Worm (Caenorhabditis elegans) whole organism, mixed stage, embryonic: ENCODE results near the gene F45G2.8.

Experiments used
- bed-3 ChIP-seq: fragments of 200-800 bp; sonication (Bioruptor generic); optimal IDR thresholded peaks from 3 replicates; lab custom pipeline; 2018; ENCODE audit warnings: mild to moderate bottlenecking, missing genetic modification characterization, moderate library complexity, missing compliant biosample characterization
- blmp-1 ChIP-seq: fragments of 150-350 bp; optimal IDR thresholded peaks from 2 replicates; lab custom pipeline; 2014; ENCODE audit warnings: missing biosample characterization, missing genetic modification characterization
- ces-1 ChIP-seq: fragments of 150-350 bp; optimal IDR thresholded peaks from 2 replicates; lab custom pipeline; 2014; ENCODE audit warnings: missing biosample characterization, missing genetic modification reagents, missing genetic modification characterization
- cnd-1 ChIP-seq: fragments of 200-800 bp; sonication (Bioruptor generic); optimal IDR thresholded peaks from 2 replicates; lab custom pipeline; 2018; ENCODE audit warnings: mild to moderate bottlenecking, missing genetic modification characterization, missing compliant biosample characterization
- elt-1 ChIP-seq: sonication (generic microtip); optimal IDR thresholded peaks from 2 replicates; lab custom pipeline; 2017; ENCODE audit warnings: missing genetic modification characterization, mild to moderate bottlenecking, missing compliant biosample characterization, antibody characterized with exemption, moderate library complexity, borderline replicate concordance; ENCODE audit not compliant: insufficient read depth
- mab-5 ChIP-seq: fragments of 150-350 bp; optimal IDR thresholded peaks from 2 replicates; lab custom pipeline; 2014; ENCODE audit warnings: missing biosample characterization, missing genetic modification characterization
- mep-1 ChIP-seq: fragments of 150-350 bp; optimal IDR thresholded peaks from 2 replicates; lab custom pipeline; 2017; ENCODE audit warnings: missing biosample characterization, missing genetic modification reagents, missing genetic modification characterization, inconsistent platforms
- unc-62 ChIP-seq: fragments of 150-350 bp; optimal IDR thresholded peaks from 2 replicates; lab custom pipeline; 2014; ENCODE audit warnings: missing biosample characterization, missing genetic modification reagents, missing genetic modification characterization
- ztf-11 ChIP-seq: fragments of 150-350 bp; optimal IDR thresholded peaks from 2 replicates; lab custom pipeline; 2014; ENCODE audit warnings: missing biosample characterization, missing genetic modification characterization

DNA sequence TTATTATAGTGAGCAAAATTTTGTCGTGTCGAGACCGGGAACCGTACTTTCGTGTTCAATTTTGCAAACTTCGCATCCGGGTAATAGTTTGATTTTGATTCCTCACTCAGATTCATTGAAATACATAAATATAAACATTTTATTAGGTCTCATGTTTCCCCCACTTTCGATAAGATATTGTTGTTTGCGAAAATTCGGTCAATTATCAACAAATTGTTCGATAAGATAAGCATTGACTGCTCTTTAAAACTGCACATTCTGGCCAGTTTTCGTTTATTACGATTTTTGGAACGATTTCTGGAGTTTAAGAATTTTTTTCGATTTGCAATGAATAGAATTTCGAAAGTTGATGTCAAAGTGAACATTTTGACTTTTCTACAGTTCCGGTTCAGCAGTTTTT lies 46.8 kb downstream of the F45G2.8 start:
- TF ChIP-seq unc-62 (GFP tag; lab: Kevin White, UChicago) (no peak), cnd-1 (no peak), elt-1 (tag; lab: Kevin White, UChicago) (no peak), mep-1 (no peak), blmp-1 (tag; lab: Kevin White, UChicago) (no peak), bed-3 (GFP tag; lab: Kevin White, UChicago) (no peak), mab-5 (tag; lab: Kevin White, UChicago) (no peak), ces-1 (GFP tag; lab: Kevin White, UChicago) (no peak), ztf-11 (no peak)
